Worm (Caenorhabditis elegans): ENCODE measurements around the gene pid-1.

DNA sequence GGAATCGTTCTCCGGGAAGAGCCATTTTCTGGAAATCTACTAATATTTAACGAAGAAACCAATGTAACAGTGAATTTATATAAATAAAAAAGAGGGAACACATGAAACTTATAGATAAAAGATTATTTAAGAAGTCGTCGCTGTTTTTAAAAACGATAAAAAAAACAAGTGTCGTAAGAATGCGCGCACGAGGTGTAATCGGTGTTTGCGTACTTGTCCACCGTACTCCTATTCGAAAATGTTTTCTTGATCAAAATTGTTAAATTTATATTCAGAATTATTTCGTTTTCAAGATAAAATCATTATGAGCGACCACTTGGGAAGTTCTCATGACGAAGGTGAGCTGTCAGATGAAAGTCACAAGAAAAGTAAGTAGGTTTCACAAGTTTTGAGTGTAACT, 8.7 kb upstream of the pid-1 start, which contains the start of the genes moa-2 and cdk-11.1:
- TF ChIP-seq ztf-29 (GFP tag; IDR thresholded peaks at IDR 0.05) (no peak), flt-1 (GFP tag; IDR thresholded peaks at IDR 0.05) (no peak), ztf-23 (GFP tag; IDR thresholded peaks at IDR 0.05) (no peak), cog-1 (tag; optimal IDR thresholded peaks at IDR 0.05) (no peak), klf-2 (GFP tag; conservative IDR thresholded peaks at IDR 0.05) (no peak), med-1 (GFP tag; optimal IDR thresholded peaks at IDR 0.05; ENCODE audit: insufficient read depth) (no peak)

Data from whole organism, midembryonic.